Worm (Caenorhabditis elegans) whole organism, L4 larva: ENCODE data around the gene cal-4.

ENCODE experiments used
- aly-2 ChIP-seq: sonication (generic microtip); optimal IDR thresholded peaks from 2 replicates; lab custom pipeline; 2018; ENCODE audit warnings: missing biosample characterization, missing genetic modification characterization
- ama-1 ChIP-seq: fragments of 150-350 bp; optimal IDR thresholded peaks from 2 replicates; lab custom pipeline; 2014; ENCODE audit warnings: inconsistent platforms, mixed read lengths
- ceh-28 ChIP-seq: fragments of 150-350 bp; optimal IDR thresholded peaks from 2 replicates; lab custom pipeline; 2014; ENCODE audit warnings: missing biosample characterization, missing genetic modification reagents, missing genetic modification characterization
- dpl-1 ChIP-seq: fragments of 150-350 bp; optimal IDR thresholded peaks from 2 replicates; lab custom pipeline; 2014; ENCODE audit warnings: missing biosample characterization, missing genetic modification reagents, missing genetic modification characterization
- lin-29 ChIP-seq: fragments of 200-800 bp; sonication (Bioruptor generic); IDR thresholded peaks from 2 replicates; pipeline ENCODE4 v1.3.6; 2022; ENCODE audit warnings: missing genetic modification reagents, missing genetic modification characterization, missing compliant biosample characterization
- lin-39 ChIP-seq: fragments of 150-350 bp; optimal IDR thresholded peaks from 2 replicates; lab custom pipeline; 2014; ENCODE audit warnings: missing biosample characterization, missing genetic modification reagents, missing genetic modification characterization
- mdl-1 ChIP-seq, 2 experiments: fragments of 150-350 bp in 1 of 2; sonication (generic microtip) in 1 of 2; optimal IDR thresholded peaks; 2 replicates each; lab custom pipeline; 2014 to 2017; ENCODE audit warnings: missing biosample characterization in 2 of 2, missing genetic modification characterization in 2 of 2
- mes-2 ChIP-seq: sonication (generic microtip); optimal IDR thresholded peaks from 2 replicates; lab custom pipeline; 2016; ENCODE audit warnings: missing genotype, mild to moderate bottlenecking, missing genetic modification characterization, missing compliant biosample characterization; ENCODE audit not compliant: poor library complexity, severe bottlenecking
- nhr-111 ChIP-seq: fragments of 200-800 bp; sonication (Bioruptor generic); optimal IDR thresholded peaks from 2 replicates; lab custom pipeline; 2018; ENCODE audit warnings: mild to moderate bottlenecking, missing genetic modification characterization, missing compliant biosample characterization
- nhr-237 ChIP-seq: sonication (generic microtip); optimal IDR thresholded peaks from 2 replicates; lab custom pipeline; 2017; ENCODE audit warnings: missing biosample characterization, missing genetic modification characterization
- nhr-28 ChIP-seq: fragments of 150-350 bp; optimal IDR thresholded peaks from 2 replicates; lab custom pipeline; 2014; ENCODE audit warnings: missing biosample characterization, missing genetic modification characterization
- nhr-6 ChIP-seq: fragments of 150-350 bp; optimal IDR thresholded peaks from 2 replicates; lab custom pipeline; 2014; ENCODE audit warnings: missing biosample characterization, missing genetic modification characterization
- rbr-2 ChIP-seq: sonication (generic microtip); optimal IDR thresholded peaks from 2 replicates; lab custom pipeline; 2016; ENCODE audit warnings: missing genotype, missing genetic modification characterization, missing compliant biosample characterization
- unc-62 ChIP-seq, 3 experiments: fragments of 150-350 bp in 1 of 3; sonication (generic microtip); optimal IDR thresholded peaks in 2 of 3; peaks in 1 of 3; 1 replicate in 1 of 3; 2 replicates in 2 of 3; lab custom pipeline; 2014 to 2017; ENCODE audit warnings: missing biosample characterization in 3 of 3, missing genetic modification characterization in 3 of 3, missing genetic modification reagents in 3 of 3, missing genotype in 1 of 3

DNA sequence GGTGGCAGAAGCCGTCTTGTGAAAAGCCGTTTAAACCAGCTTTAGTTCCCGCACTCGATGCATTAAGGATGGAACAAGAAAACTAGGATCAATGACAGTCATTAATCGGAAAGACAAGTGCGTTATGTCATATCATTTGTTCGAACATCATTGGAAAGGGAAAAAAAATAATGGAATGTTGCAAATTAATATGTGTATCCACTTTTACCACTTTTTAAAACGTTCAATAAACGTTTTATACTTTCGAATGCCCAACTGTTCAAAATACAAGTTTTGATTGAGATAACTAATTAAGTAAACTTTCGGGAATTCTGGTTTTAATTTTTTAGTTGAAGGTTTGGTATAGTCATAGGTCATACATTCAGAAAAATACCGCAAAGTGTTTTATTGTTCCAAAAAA lies 6.1 kb upstream of the cal-4 start, which contains the start of gene C02F4.4:
- no peak for TF ChIP-seq mes-2 (tag; lab: Kevin White, UChicago)
- TF ChIP-seq nhr-6 (tag; lab: Kevin White, UChicago) = no peak
- TF ChIP-seq nhr-237 = no peak
- TF ChIP-seq ama-1 = no peak
- no peak for TF ChIP-seq lin-29 (GFP tag; lab: Robert Waterston, UW)
- no peak for TF ChIP-seq rbr-2 (tag; lab: Kevin White, UChicago)
- no peak for TF ChIP-seq aly-2
- no peak for TF ChIP-seq ceh-28 (tag; lab: Kevin White, UChicago)
- no peak for TF ChIP-seq unc-62 (GFP tag; optimal IDR thresholded peaks at IDR 0.05 in 1 of 2; lab: Kevin White, UChicago)
- TF ChIP-seq unc-62 (tag; optimal IDR thresholded peaks at IDR 0.05; lab: Kevin White, UChicago) = no peak
- TF ChIP-seq dpl-1 (GFP tag; lab: Kevin White, UChicago) = no peak
- TF ChIP-seq nhr-111 = no peak
- TF ChIP-seq mdl-1 (tag; optimal IDR thresholded peaks at IDR 0.05; lab: Kevin White, UChicago) = no peak
- TF ChIP-seq lin-39 = no peak
- TF ChIP-seq nhr-28 (tag; lab: Kevin White, UChicago) = no peak
